Worm (Caenorhabditis elegans): ENCODE results near the gene dpy-27.

The dpy-27 gene

ce11 chrIII:3785094-3785493 is 34.4 kb downstream of the dpy-27 start:
- TF ChIP-seq fos-1 (tag; optimal IDR thresholded peaks at IDR 0.05) (peak; percentile 25), sma-9 (GFP tag; optimal IDR thresholded peaks at IDR 0.05) (no peak), sma-9 (tag; optimal IDR thresholded peaks at IDR 0.05) (no peak), nhr-77 (tag; optimal IDR thresholded peaks at IDR 0.05) (no peak)

ce11 chrIII:3783914-3784313 is 35.6 kb downstream of the dpy-27 start:
- no peak for TF ChIP-seq unc-55 (GFP tag; optimal IDR thresholded peaks at IDR 0.05)
- peak; percentile 30 for TF ChIP-seq mab-5 (tag; optimal IDR thresholded peaks at IDR 0.05)

- TF ChIP-seq F13H6.1 (tag; optimal IDR thresholded peaks at IDR 0.05) (peak; percentile 77), elt-1 (tag; optimal IDR thresholded peaks at IDR 0.05) (no peak), nhr-77 (tag; optimal IDR thresholded peaks at IDR 0.05) (no peak), nhr-10 (tag; optimal IDR thresholded peaks at IDR 0.05) (no peak), ama-1 (optimal IDR thresholded peaks at IDR 0.05) (no peak), unc-39 (tag; optimal IDR thresholded peaks at IDR 0.05) (no peak), R02D3.7 (tag; optimal IDR thresholded peaks at IDR 0.05) (no peak), peb-1 (tag; optimal IDR thresholded peaks at IDR 0.05) (no peak), egl-27 (tag; optimal IDR thresholded peaks at IDR 0.05) (no peak), nhr-129 (tag; optimal IDR thresholded peaks at IDR 0.05) (peak; percentile 61), Y55F3AM.14 (GFP tag; optimal IDR thresholded peaks at IDR 0.05) (no peak), sma-9 (GFP tag; optimal IDR thresholded peaks at IDR 0.05) (peak; percentile 13), sma-9 (tag; optimal IDR thresholded peaks at IDR 0.05) (no peak), zag-1 (tag; optimal IDR thresholded peaks at IDR 0.05) (no peak), lin-13 (GFP tag; optimal IDR thresholded peaks at IDR 0.05) (peak; percentile 39), ceh-16 (tag; optimal IDR thresholded peaks at IDR 0.05) (no peak), nhr-21 (tag; optimal IDR thresholded peaks at IDR 0.05) (no peak), sem-4 (tag; optimal IDR thresholded peaks at IDR 0.05) (no peak), aly-2 (tag; optimal IDR thresholded peaks at IDR 0.05) (no peak), mdl-1 (tag; optimal IDR thresholded peaks at IDR 0.05) (no peak), ZK546.5 (tag; optimal IDR thresholded peaks at IDR 0.05) (no peak), nhr-6 (tag; optimal IDR thresholded peaks at IDR 0.05) (no peak), crh-2 (tag; optimal IDR thresholded peaks at IDR 0.05) (peak; percentile 24), mab-5 (tag; optimal IDR thresholded peaks at IDR 0.05) (no peak), ztf-4 (tag; optimal IDR thresholded peaks at IDR 0.05) (no peak), nhr-12 (tag; optimal IDR thresholded peaks at IDR 0.05) (no peak), blmp-1 (tag; optimal IDR thresholded peaks at IDR 0.05; ENCODE audit: insufficient read depth) (no peak), snpc-4 (tag; optimal IDR thresholded peaks at IDR 0.05) (no peak), skn-1 (tag; optimal IDR thresholded peaks at IDR 0.05) (no peak), lsy-2 (tag; optimal IDR thresholded peaks at IDR 0.05) (peak in 1 of 2 experiments; percentile 64), nhr-11 (tag; optimal IDR thresholded peaks at IDR 0.05) (no peak), nhr-25 (tag; optimal IDR thresholded peaks at IDR 0.05) (no peak)
Measured at ce11 chrIII:3782853-3783252, 36.6 kb downstream of the dpy-27 start.

ce11 chrIII:3781827-3782226 is 37.7 kb downstream of the dpy-27 start:
- TF ChIP-seq F13H6.1 (tag; optimal IDR thresholded peaks at IDR 0.05): peak; percentile 23
- no peak for TF ChIP-seq lin-11 (tag; optimal IDR thresholded peaks at IDR 0.05)
- TF ChIP-seq alr-1 (tag; optimal IDR thresholded peaks at IDR 0.05): no peak
- TF ChIP-seq nhr-23 (tag; optimal IDR thresholded peaks at IDR 0.05): no peak
- TF ChIP-seq blmp-1 (tag; optimal IDR thresholded peaks at IDR 0.05; ENCODE audit: insufficient read depth): no peak
- peak; percentile 12 for TF ChIP-seq C34F6.9 (tag; optimal IDR thresholded peaks at IDR 0.05)
- TF ChIP-seq nhr-129 (tag; optimal IDR thresholded peaks at IDR 0.05): peak; percentile 53
- TF ChIP-seq crh-2 (tag; optimal IDR thresholded peaks at IDR 0.05): peak; percentile 81
- peak; percentile 27 for TF ChIP-seq sma-9 (GFP tag; optimal IDR thresholded peaks at IDR 0.05)
- no peak for TF ChIP-seq sma-9 (tag; optimal IDR thresholded peaks at IDR 0.05)
- TF ChIP-seq ztf-4 (tag; optimal IDR thresholded peaks at IDR 0.05): peak; percentile 32

- no peak for TF ChIP-seq snpc-4 (tag; optimal IDR thresholded peaks at IDR 0.05)
- no peak for TF ChIP-seq sem-4 (tag; optimal IDR thresholded peaks at IDR 0.05)
- no peak for TF ChIP-seq elt-3 (tag; optimal IDR thresholded peaks at IDR 0.05)
- TF ChIP-seq nhr-25 (tag; optimal IDR thresholded peaks at IDR 0.05): peak; percentile 18
- no peak for TF ChIP-seq nhr-129 (tag; optimal IDR thresholded peaks at IDR 0.05)
Measured at ce11 chrIII:3774550-3774949, 44.9 kb downstream of the dpy-27 start.
